Worm (Caenorhabditis elegans): Measurements from ENCODE around the gene sms-3.

The sms-3 gene

DNA sequence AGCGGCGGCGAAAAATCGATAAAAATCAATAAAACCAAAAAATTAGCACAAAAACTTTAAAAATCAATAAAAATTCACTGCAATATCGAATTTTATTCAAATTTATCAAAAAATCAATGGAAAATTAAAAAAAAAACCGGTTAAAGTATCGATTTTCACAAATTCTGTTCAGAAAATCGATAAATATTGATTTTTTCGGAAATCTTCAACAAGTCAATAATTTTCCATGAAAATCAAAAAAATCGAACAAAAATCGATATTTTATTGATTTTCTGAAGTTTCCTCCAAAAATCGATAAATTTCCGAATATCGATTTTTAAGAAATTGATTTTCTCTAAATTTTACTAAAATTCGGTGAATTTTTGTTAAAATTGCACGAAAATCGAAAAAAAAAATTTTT is 22.4 kb downstream of the sms-3 start:
- TF ChIP-seq B0310.2 (tag; optimal IDR thresholded peaks at IDR 0.05): no peak
- no peak for TF ChIP-seq ceh-13 (GFP tag; optimal IDR thresholded peaks at IDR 0.05)
- no peak for TF ChIP-seq F13C5.2 (tag; optimal IDR thresholded peaks at IDR 0.05)
- no peak for TF ChIP-seq ama-1 (optimal IDR thresholded peaks at IDR 0.05)
- no peak for TF ChIP-seq hmg-4 (GFP tag; optimal IDR thresholded peaks at IDR 0.05)
- no peak for TF ChIP-seq flt-1 (GFP tag; IDR thresholded peaks at IDR 0.05)

DNA sequence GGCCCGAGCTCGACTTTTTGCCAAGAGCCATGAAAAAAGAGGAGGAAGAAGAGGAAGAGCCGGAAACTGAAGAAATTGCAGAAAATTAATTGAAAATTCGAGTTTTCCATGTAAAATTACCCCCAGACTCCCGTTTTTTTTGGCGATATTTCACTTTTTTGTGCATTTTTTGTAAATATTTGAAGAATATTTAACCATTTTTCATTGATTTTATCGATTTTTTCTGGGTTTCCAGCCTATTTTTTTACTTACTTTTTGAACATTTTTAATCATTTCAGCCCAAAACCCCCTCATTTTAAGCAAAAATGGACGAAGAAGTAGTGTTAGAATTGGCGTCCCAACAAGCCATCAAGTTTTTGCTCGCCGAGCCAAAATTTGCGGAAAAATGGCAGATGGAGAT is 24.5 kb downstream of the sms-3 start, which contains the start of gene Y22D7AL.7:
TSS of gene Y22D7AL.7 (plus strand) at position 301 of the 400 bp plus-strand sequence.
- TF ChIP-seq tra-4 (tag; optimal IDR thresholded peaks at IDR 0.05): no peak
- no peak for TF ChIP-seq ama-1 (optimal IDR thresholded peaks at IDR 0.05)
- TF ChIP-seq scrt-1 (GFP tag; IDR thresholded peaks at IDR 0.05): no peak
- no peak for TF ChIP-seq hmbx-1 (tag; optimal IDR thresholded peaks at IDR 0.05)
- TF ChIP-seq hmg-4 (GFP tag; optimal IDR thresholded peaks at IDR 0.05): no peak
- no peak for TF ChIP-seq ets-7 (tag; optimal IDR thresholded peaks at IDR 0.05)
- TF ChIP-seq B0310.2 (tag; optimal IDR thresholded peaks at IDR 0.05): no peak
- no peak for TF ChIP-seq tbx-11 (GFP tag; IDR thresholded peaks at IDR 0.05)
- no peak for TF ChIP-seq aly-1 (tag; optimal IDR thresholded peaks at IDR 0.05)
- no peak for TF ChIP-seq ceh-36 (tag; optimal IDR thresholded peaks at IDR 0.05)
- no peak for TF ChIP-seq F13C5.2 (tag; optimal IDR thresholded peaks at IDR 0.05)
- no peak for TF ChIP-seq ceh-13 (GFP tag; optimal IDR thresholded peaks at IDR 0.05)
- no peak for TF ChIP-seq pes-1 (GFP tag; IDR thresholded peaks at IDR 0.05)
- TF ChIP-seq hnd-1 (tag; optimal IDR thresholded peaks at IDR 0.05): no peak
- no peak for TF ChIP-seq flt-1 (GFP tag; IDR thresholded peaks at IDR 0.05)
- TF ChIP-seq tbx-37 (GFP tag; conservative IDR thresholded peaks at IDR 0.05): no peak
- no peak for TF ChIP-seq sea-1 (GFP tag; conservative IDR thresholded peaks at IDR 0.05)

DNA sequence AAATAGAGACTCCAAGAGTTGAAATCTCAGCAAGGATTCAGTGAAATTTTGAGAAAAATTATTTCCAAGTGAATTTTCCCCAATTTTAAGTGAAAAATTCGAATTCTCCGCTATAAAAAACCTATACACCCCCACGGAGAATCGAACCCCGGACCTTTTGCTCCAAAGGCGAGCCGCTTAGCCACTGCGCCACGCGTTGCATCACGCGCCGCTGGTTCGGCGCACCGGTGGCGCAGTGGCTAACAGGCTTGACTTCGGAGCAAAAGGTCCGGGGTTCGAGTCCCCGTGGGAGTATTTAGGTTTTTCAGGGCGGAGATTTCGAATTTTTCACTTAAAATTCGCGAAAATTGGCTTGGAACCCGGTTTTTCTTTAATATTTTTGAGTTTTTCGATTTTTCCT is 25.3 kb downstream of the sms-3 start:
- TF ChIP-seq tbx-37 (GFP tag; conservative IDR thresholded peaks at IDR 0.05) (no peak), B0310.2 (tag; optimal IDR thresholded peaks at IDR 0.05) (no peak), aly-1 (tag; optimal IDR thresholded peaks at IDR 0.05) (no peak), sea-1 (GFP tag; conservative IDR thresholded peaks at IDR 0.05) (no peak), ceh-36 (tag; optimal IDR thresholded peaks at IDR 0.05) (no peak), pes-1 (GFP tag; IDR thresholded peaks at IDR 0.05) (no peak), hnd-1 (tag; optimal IDR thresholded peaks at IDR 0.05) (no peak), tbx-11 (GFP tag; IDR thresholded peaks at IDR 0.05) (no peak), ama-1 (optimal IDR thresholded peaks at IDR 0.05) (no peak), F13C5.2 (tag; optimal IDR thresholded peaks at IDR 0.05) (no peak), flt-1 (GFP tag; IDR thresholded peaks at IDR 0.05) (no peak)

DNA sequence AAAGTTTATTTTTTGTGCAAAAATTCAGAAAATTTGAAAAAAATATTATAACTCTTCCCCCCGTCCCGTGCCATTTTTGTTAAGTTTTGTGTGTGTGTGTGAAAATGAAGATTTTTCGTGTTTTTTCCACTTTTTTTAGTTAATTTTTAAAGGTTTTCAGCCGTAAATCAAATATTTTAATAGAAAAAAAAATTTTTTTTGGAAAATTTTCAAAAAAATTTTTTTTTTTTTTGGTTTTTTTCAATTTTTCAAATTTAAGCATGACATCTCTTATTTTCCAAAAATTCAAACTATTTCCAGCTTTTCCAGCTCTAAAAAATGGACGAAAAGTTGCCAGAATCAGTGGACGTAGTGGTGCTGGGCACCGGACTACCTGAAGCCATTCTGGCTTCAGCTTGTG is 30.9 kb downstream of the sms-3 start, which contains the start of gene rep-1:
TSS of gene rep-1 (plus strand) at position 301 of the 400 bp plus-strand sequence.
- TF ChIP-seq flt-1 (GFP tag; IDR thresholded peaks at IDR 0.05): no peak
- TF ChIP-seq pes-1 (GFP tag; IDR thresholded peaks at IDR 0.05): no peak
- TF ChIP-seq B0310.2 (tag; optimal IDR thresholded peaks at IDR 0.05): no peak
- TF ChIP-seq tbx-37 (GFP tag; conservative IDR thresholded peaks at IDR 0.05): no peak
- no peak for TF ChIP-seq hmg-4 (GFP tag; optimal IDR thresholded peaks at IDR 0.05)

DNA sequence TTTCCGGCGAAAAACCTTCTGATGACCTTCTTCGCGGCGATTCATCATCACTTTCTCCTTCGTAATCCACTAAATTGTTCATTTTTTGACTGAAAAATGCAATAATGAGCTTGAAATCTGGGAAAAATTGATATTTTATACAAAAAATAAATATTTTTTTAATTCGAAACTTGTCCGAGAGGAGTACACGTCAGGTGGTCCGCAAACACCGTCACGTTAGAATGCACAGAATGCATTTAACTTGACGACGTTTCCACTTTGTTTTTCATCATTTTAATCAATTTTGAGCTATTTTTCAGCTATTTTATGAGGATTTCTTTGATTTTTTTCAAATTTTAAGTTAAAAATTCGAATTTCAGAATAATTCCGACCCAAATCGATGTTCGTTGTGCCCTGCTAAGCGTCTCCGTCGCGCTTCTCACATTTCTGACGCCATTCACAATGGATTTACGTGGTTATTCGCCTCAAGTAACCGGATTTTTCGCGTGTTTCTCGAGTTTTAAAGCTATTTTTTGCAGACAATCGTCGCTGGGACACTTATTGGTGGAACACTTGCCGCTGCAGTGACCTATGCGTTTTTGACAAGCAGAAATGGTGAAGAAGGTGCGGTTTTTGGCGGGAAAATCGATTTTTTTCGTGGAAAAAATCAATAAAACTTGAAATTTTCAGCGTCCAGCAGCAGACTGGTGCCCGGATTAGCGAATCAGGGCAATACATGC is 42.3 kb downstream of the sms-3 start, which contains the start of the genes eelo-1 and Y67D2.2:
TSS of gene eelo-1 (minus strand) at position 89 of the 719 bp plus-strand sequence.
TSS of gene Y67D2.2 (plus strand) at position 360 of the 719 bp plus-strand sequence.
- TF ChIP-seq tra-4 (tag; optimal IDR thresholded peaks at IDR 0.05) (no peak), ets-7 (tag; optimal IDR thresholded peaks at IDR 0.05) (no peak), flt-1 (GFP tag; IDR thresholded peaks at IDR 0.05) (no peak), F13C5.2 (tag; optimal IDR thresholded peaks at IDR 0.05) (no peak), sea-1 (GFP tag; conservative IDR thresholded peaks at IDR 0.05) (no peak), tbx-37 (GFP tag; conservative IDR thresholded peaks at IDR 0.05) (no peak), scrt-1 (GFP tag; IDR thresholded peaks at IDR 0.05) (no peak), pes-1 (GFP tag; IDR thresholded peaks at IDR 0.05) (no peak), hmg-4 (GFP tag; optimal IDR thresholded peaks at IDR 0.05) (no peak), hnd-1 (tag; optimal IDR thresholded peaks at IDR 0.05) (no peak), hmbx-1 (tag; optimal IDR thresholded peaks at IDR 0.05) (no peak), ama-1 (optimal IDR thresholded peaks at IDR 0.05) (no peak), ceh-36 (tag; optimal IDR thresholded peaks at IDR 0.05) (no peak)

DNA sequence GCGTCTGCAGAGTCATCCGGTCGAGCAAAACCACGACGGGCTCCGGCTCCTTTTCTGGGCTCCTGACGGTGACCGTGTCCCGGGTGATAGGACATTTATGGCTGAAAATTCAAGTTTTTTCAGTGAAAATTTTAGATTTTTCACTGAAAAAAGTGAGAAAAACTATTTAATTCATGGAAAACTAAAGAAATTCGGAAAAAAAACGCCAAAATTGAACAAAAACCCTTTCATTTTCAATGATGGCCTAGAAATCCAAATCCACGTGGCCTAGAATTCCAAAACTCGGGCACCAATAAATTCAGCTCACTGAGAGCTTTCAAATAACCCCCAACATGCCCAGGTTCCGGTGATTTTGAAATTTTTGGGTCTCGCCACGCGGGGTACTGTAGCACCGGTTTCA is 46.6 kb downstream of the sms-3 start, which contains the start of gene ddx-35:
TSS of gene ddx-35 (minus strand) at position 101 of the 400 bp plus-strand sequence.
- no peak for TF ChIP-seq tra-4 (tag; optimal IDR thresholded peaks at IDR 0.05)
- no peak for TF ChIP-seq ceh-36 (tag; optimal IDR thresholded peaks at IDR 0.05)
- no peak for TF ChIP-seq tbx-11 (GFP tag; IDR thresholded peaks at IDR 0.05)
- no peak for TF ChIP-seq ets-7 (tag; optimal IDR thresholded peaks at IDR 0.05)
- no peak for TF ChIP-seq scrt-1 (GFP tag; IDR thresholded peaks at IDR 0.05)
- TF ChIP-seq pes-1 (GFP tag; IDR thresholded peaks at IDR 0.05): no peak
- no peak for TF ChIP-seq tbx-37 (GFP tag; conservative IDR thresholded peaks at IDR 0.05)
- TF ChIP-seq hmbx-1 (tag; optimal IDR thresholded peaks at IDR 0.05): no peak
- TF ChIP-seq ceh-13 (GFP tag; optimal IDR thresholded peaks at IDR 0.05): no peak

DNA sequence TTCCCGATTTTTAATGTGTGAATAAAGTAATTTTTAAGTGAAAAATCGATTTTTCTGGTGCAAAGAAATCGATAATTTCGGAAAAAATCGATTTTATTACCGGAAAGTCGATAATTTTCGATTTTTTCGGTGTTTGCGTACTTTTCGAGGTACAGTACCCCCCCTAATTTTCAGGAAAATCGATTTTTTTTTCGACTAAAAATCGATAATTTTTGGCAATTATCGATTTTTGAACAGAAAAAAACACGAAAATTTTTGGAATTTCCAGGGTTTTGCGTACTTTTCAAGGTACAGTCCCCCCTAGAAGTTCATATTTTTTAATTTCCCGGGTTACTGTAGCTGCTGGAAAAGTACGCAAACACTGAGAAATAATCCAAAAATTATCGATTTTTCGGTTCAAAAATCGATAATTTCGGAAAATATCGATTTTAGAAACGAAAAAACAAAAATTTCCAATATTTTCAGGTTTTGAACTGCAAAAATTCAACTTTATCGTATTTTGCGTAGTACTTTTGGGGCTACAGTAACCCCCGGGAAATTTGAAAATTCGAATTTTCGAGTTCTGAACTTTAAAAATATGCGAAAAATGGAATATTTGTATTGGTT is 57.4 kb downstream of the sms-3 start:
- TF ChIP-seq F13C5.2 (tag; optimal IDR thresholded peaks at IDR 0.05) (no peak), tbx-37 (GFP tag; conservative IDR thresholded peaks at IDR 0.05) (no peak), pes-1 (GFP tag; IDR thresholded peaks at IDR 0.05) (no peak), B0310.2 (tag; optimal IDR thresholded peaks at IDR 0.05) (no peak), aly-1 (tag; optimal IDR thresholded peaks at IDR 0.05) (no peak), ets-7 (tag; optimal IDR thresholded peaks at IDR 0.05) (no peak), hmbx-1 (tag; optimal IDR thresholded peaks at IDR 0.05) (no peak), ama-1 (optimal IDR thresholded peaks at IDR 0.05) (no peak), scrt-1 (GFP tag; IDR thresholded peaks at IDR 0.05) (no peak), tra-4 (tag; optimal IDR thresholded peaks at IDR 0.05) (no peak), ceh-36 (tag; optimal IDR thresholded peaks at IDR 0.05) (no peak), sea-1 (GFP tag; conservative IDR thresholded peaks at IDR 0.05) (no peak), tbx-11 (GFP tag; IDR thresholded peaks at IDR 0.05) (no peak)
